Worm (Caenorhabditis elegans) whole organism, young adult: Measurements from ENCODE around the gene nhr-16.

Experiments
- F52B5.7 ChIP-seq: sonication (generic microtip); optimal IDR thresholded peaks from 2 replicates; lab custom pipeline; 2016; ENCODE audit warnings: mild to moderate bottlenecking, missing genetic modification characterization, missing compliant biosample characterization
- cebp-1 ChIP-seq, 2 experiments: fragments of 200-800 bp in 1 of 2; sonication (Bioruptor generic) in 1 of 2; sonication (generic microtip) in 1 of 2; IDR thresholded peaks in 1 of 2; optimal IDR thresholded peaks in 1 of 2; 2 replicates each; pipeline versions ENCODE4 v1.3.6 to Lab custom; 2017 to 2022; ENCODE audit warnings: missing compliant biosample characterization in 2 of 2, missing genetic modification characterization in 2 of 2, mild to moderate bottlenecking in 1 of 2, missing genetic modification reagents in 1 of 2, moderate library complexity in 1 of 2
- ceh-79 ChIP-seq: sonication (generic microtip); optimal IDR thresholded peaks from 2 replicates; lab custom pipeline; 2017; ENCODE audit warnings: mild to moderate bottlenecking, missing genetic modification characterization, missing compliant biosample characterization
- efl-1 ChIP-seq: fragments of 150-350 bp; optimal IDR thresholded peaks from 2 replicates; lab custom pipeline; 2014; ENCODE audit warnings: missing biosample characterization, missing genetic modification reagents, missing genetic modification characterization
- hrde-1 ChIP-seq: sonication (generic microtip); optimal IDR thresholded peaks from 2 replicates; lab custom pipeline; 2016; ENCODE audit warnings: missing genetic modification characterization, mild to moderate bottlenecking, missing compliant biosample characterization, moderate library complexity, missing genotype, missing genetic modification reagents, borderline replicate concordance
- madf-10 ChIP-seq: sonication (generic microtip); optimal IDR thresholded peaks from 2 replicates; lab custom pipeline; 2016; ENCODE audit warnings: mild to moderate bottlenecking, missing genetic modification characterization, missing compliant biosample characterization
- pbrm-1 ChIP-seq: fragments of 200-800 bp; sonication (Bioruptor generic); IDR thresholded peaks from 2 replicates; pipeline ENCODE4 v1.3.6; 2022; ENCODE audit warnings: missing genetic modification reagents, missing genetic modification characterization, missing compliant biosample characterization
- snpc-3.4 ChIP-seq: sonication (generic microtip); optimal IDR thresholded peaks from 2 replicates; lab custom pipeline; 2017; ENCODE audit warnings: missing genetic modification characterization, mild to moderate bottlenecking, missing compliant biosample characterization, antibody characterized with exemption, moderate library complexity, missing genotype, missing genetic modification reagents
- unc-130 ChIP-seq: sonication (generic microtip); optimal IDR thresholded peaks from 2 replicates; lab custom pipeline; 2016; ENCODE audit warnings: missing genetic modification reagents, missing genetic modification characterization, missing compliant biosample characterization
- unc-62 ChIP-seq: fragments of 150-350 bp; optimal IDR thresholded peaks from 2 replicates; lab custom pipeline; 2014; ENCODE audit warnings: missing biosample characterization, missing genetic modification reagents, missing genetic modification characterization

- TF ChIP-seq efl-1 (no peak), cebp-1 (GFP tag; IDR thresholded peaks at IDR 0.05; lab: Robert Waterston, UW) (no peak), cebp-1 (tag; optimal IDR thresholded peaks at IDR 0.05; lab: Kevin White, UChicago) (no peak), ceh-79 (no peak), hrde-1 (tag; lab: Kevin White, UChicago) (no peak), unc-130 (no peak), snpc-3.4 (tag; lab: Kevin White, UChicago) (no peak), madf-10 (tag; lab: Kevin White, UChicago) (no peak), unc-62 (GFP tag; lab: Kevin White, UChicago) (no peak), pbrm-1 (GFP tag; lab: Robert Waterston, UW) (no peak), F52B5.7 (tag; lab: Kevin White, UChicago) (no peak)
These were observed 44.2 kb upstream of the nhr-16 start for ce11 chrII:4394438-4394837.
